ENCODE assay signal across 1 fruit fly cellular context in the genomic region with DNA sequence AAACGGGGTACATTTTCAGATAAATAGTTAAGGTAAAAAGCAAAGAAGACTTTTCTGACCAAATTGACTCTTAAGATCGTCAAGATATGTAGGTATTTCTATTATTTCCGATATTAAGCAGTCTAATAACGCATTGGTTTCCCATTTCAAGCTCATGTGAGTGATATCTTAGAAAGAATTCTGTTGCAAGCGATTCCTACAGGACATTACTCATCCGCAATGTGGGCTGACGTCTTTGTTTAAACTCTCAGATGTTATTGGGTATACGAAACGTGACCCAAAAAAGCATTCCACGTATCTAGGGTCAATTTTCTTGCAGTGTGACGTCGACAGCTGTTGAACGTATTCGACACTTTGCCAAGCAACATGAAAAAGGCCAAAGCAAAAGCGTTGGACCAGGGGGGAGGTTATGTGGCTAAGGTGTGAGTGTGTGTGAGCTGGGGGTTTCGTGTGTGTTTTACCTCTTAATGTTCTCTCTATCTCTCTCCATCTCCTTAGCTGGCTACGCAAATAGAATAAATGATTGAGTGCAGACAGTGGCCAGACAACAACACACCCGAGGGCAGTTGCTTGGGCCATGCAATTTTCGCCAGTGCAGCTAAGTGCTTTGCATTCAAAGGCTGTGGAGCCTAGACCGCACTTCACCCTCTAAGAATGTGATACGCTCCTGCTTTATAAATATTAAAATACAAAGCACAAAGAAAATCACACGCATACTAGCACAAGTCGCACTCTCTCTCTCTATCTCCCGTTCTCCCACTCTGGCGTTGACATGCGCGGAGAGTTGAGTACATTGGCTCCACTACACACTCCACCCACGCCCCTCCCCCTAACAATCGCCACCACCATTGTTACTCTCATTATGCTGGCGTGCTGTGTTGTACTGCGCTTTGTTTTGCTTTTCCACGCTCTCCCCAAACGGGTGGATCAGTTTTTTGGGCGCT.
TF ChIP-seq lines count a peak whose summit lies in the region.

No protein-coding gene starts in this region.

TF ChIP-seq in whole organism, embryonic, 481 proteins besides CTCF, POLR2A, EP300 and RAD21 (continued from another document and continues in another):
- no peak for TF ChIP-seq pan (optimal IDR thresholded peaks at IDR 0.05; lab: Kevin White, UChicago)
- TF ChIP-seq pan (GFP tag; optimal IDR thresholded peaks at IDR 0.05 in 1 of 2, IDR thresholded peaks at IDR 0.05 in 1 of 2) = peak in 1 of 2 experiments; percentile 81
- TF ChIP-seq CG14667 (GFP tag; IDR thresholded peaks at IDR 0.05; lab: Robert Waterston, UW) = peak; percentile 81
- peak; percentile 27 for TF ChIP-seq ham (GFP tag; IDR thresholded peaks at IDR 0.05; lab: Robert Waterston, UW)
- peak; percentile 91 to 92 for TF ChIP-seq bsh (GFP tag; optimal IDR thresholded peaks at IDR 0.05; lab: Kevin White, UChicago)
- no peak for TF ChIP-seq stwl (tag; optimal IDR thresholded peaks at IDR 0.05; lab: Kevin White, UChicago)
- TF ChIP-seq Hr78 (GFP tag; optimal IDR thresholded peaks at IDR 0.05; lab: Kevin White, UChicago) = peak in 1 of 2 experiments; percentile 96
- peak; percentile 90 for TF ChIP-seq CG17359 (tag; optimal IDR thresholded peaks at IDR 0.05; lab: Kevin White, UChicago)
- TF ChIP-seq CG3065 (GFP tag; optimal IDR thresholded peaks at IDR 0.05; lab: Kevin White, UChicago) = peak; percentile 69
- TF ChIP-seq CG33557 (GFP tag; optimal IDR thresholded peaks at IDR 0.05; lab: Kevin White, UChicago) = peak; percentile 87
- peak; percentile 59 for TF ChIP-seq gce (GFP tag; IDR thresholded peaks at IDR 0.05; lab: Robert Waterston, UW)
- TF ChIP-seq CG10543 (GFP tag; optimal IDR thresholded peaks at IDR 0.05; lab: Kevin White, UChicago) = peak; percentile 97
- TF ChIP-seq CG7372 (GFP tag; IDR thresholded peaks at IDR 0.05; lab: Robert Waterston, UW) = peak; percentile 92
- TF ChIP-seq dati (GFP tag; IDR thresholded peaks at IDR 0.05; lab: Robert Waterston, UW) = peak; percentile 64
- 0 out of 4 replicates have a peak, but pooled peaks have one; percentile 45 for TF ChIP-seq Dll (GFP tag; IDR thresholded peaks at IDR 0.05; lab: Robert Waterston, UW; ENCODE audit: partially characterized antibody)
- peak; percentile 96 for TF ChIP-seq mam (GFP tag; optimal IDR thresholded peaks at IDR 0.05; lab: Kevin White, UChicago)
- peak; percentile 98 for TF ChIP-seq Med (GFP tag; lab: Kevin White, UChicago)
- TF ChIP-seq zf30C (GFP tag; optimal IDR thresholded peaks at IDR 0.05; lab: Kevin White, UChicago) = peak; percentile 89
- TF ChIP-seq nmo (GFP tag; optimal IDR thresholded peaks at IDR 0.05; lab: Kevin White, UChicago) = peak; percentile 98
- TF ChIP-seq dmrt99B (tag; optimal IDR thresholded peaks at IDR 0.05; lab: Kevin White, UChicago) = peak; percentile 97
- peak; percentile 93 for TF ChIP-seq CG12942 (GFP tag; optimal IDR thresholded peaks at IDR 0.05; lab: Kevin White, UChicago)
- TF ChIP-seq slbo (GFP tag; IDR thresholded peaks at IDR 0.05; lab: Robert Waterston, UW) = peak; percentile 90
- peak; percentile 89 for TF ChIP-seq gsb-n (tag; optimal IDR thresholded peaks at IDR 0.05; lab: Kevin White, UChicago)
- TF ChIP-seq HmgZ (tag; optimal IDR thresholded peaks at IDR 0.05; lab: Kevin White, UChicago) = peak; percentile 91
- TF ChIP-seq CG18599 (GFP tag; optimal IDR thresholded peaks at IDR 0.05; lab: Kevin White, UChicago) = peak; percentile 93
- peak; percentile 55; the same call in 1 of the 2 replicates for TF ChIP-seq Dip2 (GFP tag; IDR thresholded peaks at IDR 0.05; lab: Robert Waterston, UW)
- peak; percentile 95 for TF ChIP-seq CG31441 (GFP tag; IDR thresholded peaks at IDR 0.05; lab: Robert Waterston, UW)
- TF ChIP-seq CG8290 (GFP tag; optimal IDR thresholded peaks at IDR 0.05; lab: Kevin White, UChicago) = peak; percentile 92
- peak; percentile 66 to 89 for TF ChIP-seq CG8290 (tag; optimal IDR thresholded peaks at IDR 0.05; lab: Kevin White, UChicago)
- peak; percentile 97 for TF ChIP-seq zfh2 (GFP tag; optimal IDR thresholded peaks at IDR 0.05; lab: Kevin White, UChicago)
- TF ChIP-seq CG11247 (GFP tag; IDR thresholded peaks at IDR 0.05; lab: Robert Waterston, UW) = peak; percentile 73
- peak; percentile 82 for TF ChIP-seq Xrp1 (GFP tag; IDR thresholded peaks at IDR 0.05; lab: Robert Waterston, UW)
- TF ChIP-seq ERR (GFP tag; optimal IDR thresholded peaks at IDR 0.05; lab: Kevin White, UChicago) = peak; percentile 86
- peak; percentile 97 for TF ChIP-seq jumu (GFP tag; optimal IDR thresholded peaks at IDR 0.05; lab: Kevin White, UChicago)
- TF ChIP-seq vfl (GFP tag; optimal IDR thresholded peaks at IDR 0.05; lab: Kevin White, UChicago) = peak; percentile 91
- peak; percentile 81 for TF ChIP-seq GATAe (GFP tag; conservative IDR thresholded peaks at IDR 0.05; lab: Robert Waterston, UW)
- peak; percentile 70 for TF ChIP-seq CG5953 (GFP tag; IDR thresholded peaks at IDR 0.05; lab: Robert Waterston, UW)
- peak; percentile 96 for TF ChIP-seq Abd-B (GFP tag; optimal IDR thresholded peaks at IDR 0.05; lab: Kevin White, UChicago)
- TF ChIP-seq otp (GFP tag; IDR thresholded peaks at IDR 0.05; lab: Robert Waterston, UW) = peak; percentile 42; the same call in 2 of the 3 replicates
- no peak for TF ChIP-seq h (optimal IDR thresholded peaks at IDR 0.05; lab: Kevin White, UChicago)
- peak; percentile 98 for TF ChIP-seq CG11504 (tag; optimal IDR thresholded peaks at IDR 0.05; lab: Kevin White, UChicago)
- peak; percentile 78 for TF ChIP-seq Rx (GFP tag; IDR thresholded peaks at IDR 0.05; lab: Robert Waterston, UW)
- TF ChIP-seq hth (optimal IDR thresholded peaks at IDR 0.05; lab: Kevin White, UChicago) = no peak
- TF ChIP-seq lmd (GFP tag; IDR thresholded peaks at IDR 0.05; lab: Robert Waterston, UW) = peak; percentile 94
- TF ChIP-seq caup (GFP tag; optimal IDR thresholded peaks at IDR 0.05; lab: Kevin White, UChicago; ENCODE audit: severe bottlenecking) = peak; percentile 91
- peak; percentile 91 for TF ChIP-seq D19A (tag; optimal IDR thresholded peaks at IDR 0.05; lab: Kevin White, UChicago)
- TF ChIP-seq CG15479 (GFP tag; optimal IDR thresholded peaks at IDR 0.05; lab: Kevin White, UChicago) = no peak
- peak; percentile 94 for TF ChIP-seq CG1602 (GFP tag; optimal IDR thresholded peaks at IDR 0.05; lab: Kevin White, UChicago)
- peak; percentile 96 for TF ChIP-seq Ssrp (tag; optimal IDR thresholded peaks at IDR 0.05; lab: Kevin White, UChicago)
- TF ChIP-seq Bgb (GFP tag; IDR thresholded peaks at IDR 0.05; lab: Robert Waterston, UW; ENCODE audit: partially characterized antibody) = peak; percentile 76
- peak; percentile 78 for TF ChIP-seq CG1603 (tag; optimal IDR thresholded peaks at IDR 0.05; lab: Kevin White, UChicago)
- peak; percentile 86 for TF ChIP-seq CrebB (tag; optimal IDR thresholded peaks at IDR 0.05; lab: Kevin White, UChicago)
- peak; percentile 93 for TF ChIP-seq nerfin-1 (tag; optimal IDR thresholded peaks at IDR 0.05; lab: Kevin White, UChicago)
- peak; percentile 91 for TF ChIP-seq HmgD (GFP tag; optimal IDR thresholded peaks at IDR 0.05; lab: Kevin White, UChicago)
- peak; percentile 92 for TF ChIP-seq kni (GFP tag; optimal IDR thresholded peaks at IDR 0.05; lab: Kevin White, UChicago)
- TF ChIP-seq CG12071 (GFP tag; optimal IDR thresholded peaks at IDR 0.05; lab: Kevin White, UChicago) = peak; percentile 87
- TF ChIP-seq al (GFP tag; IDR thresholded peaks at IDR 0.05; lab: Robert Waterston, UW) = peak; percentile 88
- TF ChIP-seq sr (GFP tag; IDR thresholded peaks at IDR 0.05; lab: Robert Waterston, UW) = peak; percentile 35; the same call in 2 of the 3 replicates
- TF ChIP-seq ken (GFP tag; IDR thresholded peaks at IDR 0.05; lab: Robert Waterston, UW) = peak; percentile 88
- peak; percentile 78 for TF ChIP-seq Spps (tag; optimal IDR thresholded peaks at IDR 0.05; lab: Kevin White, UChicago)
- 0 out of 2 replicates have a peak, but pooled peaks have one; percentile 14 for TF ChIP-seq CkIIα-i1 (GFP tag; IDR thresholded peaks at IDR 0.05; lab: Robert Waterston, UW)
- peak; percentile 91 for TF ChIP-seq CG12219 (GFP tag; optimal IDR thresholded peaks at IDR 0.05; lab: Kevin White, UChicago)
- peak; percentile 75 for TF ChIP-seq ssp (GFP tag; IDR thresholded peaks at IDR 0.05; lab: Robert Waterston, UW)
- TF ChIP-seq tll (GFP tag; optimal IDR thresholded peaks at IDR 0.05; lab: Kevin White, UChicago) = peak; percentile 11 to 70
- TF ChIP-seq wor (GFP tag; IDR thresholded peaks at IDR 0.05; lab: Robert Waterston, UW) = peak; percentile 86
- TF ChIP-seq CG13287 (GFP tag; IDR thresholded peaks at IDR 0.05; lab: Robert Waterston, UW; ENCODE audit: partially characterized antibody) = peak; percentile 58
- peak; percentile 71 for TF ChIP-seq CG17186 (GFP tag; optimal IDR thresholded peaks at IDR 0.05; lab: Kevin White, UChicago)
- peak; percentile 75 for TF ChIP-seq H15 (GFP tag; IDR thresholded peaks at IDR 0.05; lab: Robert Waterston, UW)
- peak; percentile 95 for TF ChIP-seq CG12391 (tag; optimal IDR thresholded peaks at IDR 0.05; lab: Kevin White, UChicago)
- peak; percentile 53 for TF ChIP-seq Awh (GFP tag; IDR thresholded peaks at IDR 0.05; lab: Robert Waterston, UW)
- TF ChIP-seq prd (optimal IDR thresholded peaks at IDR 0.05; lab: Kevin White, UChicago) = no peak
- TF ChIP-seq prd (GFP tag; IDR thresholded peaks at IDR 0.05; lab: Robert Waterston, UW) = peak; percentile 91
- peak; percentile 72 for TF ChIP-seq TFAM (GFP tag; optimal IDR thresholded peaks at IDR 0.05; lab: Kevin White, UChicago)
- peak; percentile 96 for TF ChIP-seq CG8944 (GFP tag; optimal IDR thresholded peaks at IDR 0.05; lab: Kevin White, UChicago)
- TF ChIP-seq emc (GFP tag; optimal IDR thresholded peaks at IDR 0.05; lab: Kevin White, UChicago) = peak; percentile 94
- peak; percentile 86 for TF ChIP-seq CG32532 (GFP tag; IDR thresholded peaks at IDR 0.05; lab: Robert Waterston, UW)
- peak; percentile 97 for TF ChIP-seq CG18619 (GFP tag; optimal IDR thresholded peaks at IDR 0.05; lab: Kevin White, UChicago)
- TF ChIP-seq hkb (optimal IDR thresholded peaks at IDR 0.05; lab: Kevin White, UChicago) = no peak
- peak; percentile 81 for TF ChIP-seq hkb (GFP tag; IDR thresholded peaks at IDR 0.05; lab: Robert Waterston, UW)
- peak; percentile 93 for TF ChIP-seq CG11695 (GFP tag; IDR thresholded peaks at IDR 0.05; lab: Robert Waterston, UW)
- peak; percentile 5 for TF ChIP-seq Jarid2 (GFP tag; optimal IDR thresholded peaks at IDR 0.05; lab: Kevin White, UChicago)
- peak; percentile 75 for TF ChIP-seq Deaf1 (tag; optimal IDR thresholded peaks at IDR 0.05; lab: Kevin White, UChicago)
- peak; percentile 45; the same call in 1 of the 2 replicates for TF ChIP-seq amos (GFP tag; IDR thresholded peaks at IDR 0.05; lab: Robert Waterston, UW; ENCODE audit: partially characterized antibody)
- no peak for TF ChIP-seq D (optimal IDR thresholded peaks at IDR 0.05; lab: Kevin White, UChicago)
- TF ChIP-seq D (GFP tag; optimal IDR thresholded peaks at IDR 0.05; lab: Kevin White, UChicago) = peak; percentile 97
- peak; percentile 89 for TF ChIP-seq Fer2 (tag; optimal IDR thresholded peaks at IDR 0.05; lab: Kevin White, UChicago)
- TF ChIP-seq zen2 (GFP tag; IDR thresholded peaks at IDR 0.05; lab: Robert Waterston, UW; ENCODE audit: partially characterized antibody) = peak; percentile 4; the same call in 2 of the 3 replicates
- TF ChIP-seq CG8765 (GFP tag; IDR thresholded peaks at IDR 0.05; lab: Robert Waterston, UW) = peak; percentile 34; the same call in 1 of the 2 replicates
- TF ChIP-seq CG2199 (GFP tag; IDR thresholded peaks at IDR 0.05; lab: Robert Waterston, UW) = peak; percentile 45; the same call in 1 of the 3 replicates
- peak; percentile 97 for TF ChIP-seq CG8924 (tag; optimal IDR thresholded peaks at IDR 0.05; lab: Kevin White, UChicago)
- TF ChIP-seq CG4730 (GFP tag; IDR thresholded peaks at IDR 0.05; lab: Robert Waterston, UW) = peak; percentile 79
- TF ChIP-seq sens (GFP tag; lab: Kevin White, UChicago) = peak; percentile 100
- TF ChIP-seq NfI (GFP tag; optimal IDR thresholded peaks at IDR 0.05; lab: Kevin White, UChicago) = peak; percentile 95
- TF ChIP-seq sisA (GFP tag; IDR thresholded peaks at IDR 0.05; lab: Robert Waterston, UW) = peak; percentile 90
- TF ChIP-seq trh (GFP tag; optimal IDR thresholded peaks at IDR 0.05; lab: Kevin White, UChicago) = peak; percentile 88
- peak; percentile 94 for TF ChIP-seq chn (GFP tag; optimal IDR thresholded peaks at IDR 0.05; lab: Kevin White, UChicago)
- peak; percentile 95 for TF ChIP-seq CG2712 (tag; optimal IDR thresholded peaks at IDR 0.05; lab: Kevin White, UChicago)
- peak; percentile 98 for TF ChIP-seq tio (GFP tag; optimal IDR thresholded peaks at IDR 0.05; lab: Kevin White, UChicago)
- no peak for TF ChIP-seq lov (optimal IDR thresholded peaks at IDR 0.05; lab: Kevin White, UChicago)
- peak; percentile 28; the same call in 2 of the 3 replicates for TF ChIP-seq lov (GFP tag; IDR thresholded peaks at IDR 0.05; lab: Robert Waterston, UW)
- TF ChIP-seq CG6654 (GFP tag; optimal IDR thresholded peaks at IDR 0.05; lab: Kevin White, UChicago) = peak; percentile 87
- TF ChIP-seq CG14965 (GFP tag; optimal IDR thresholded peaks at IDR 0.05; lab: Kevin White, UChicago; ENCODE audit: borderline replicate concordance) = peak; percentile 76
- peak; percentile 99 for TF ChIP-seq CG17361 (GFP tag; IDR thresholded peaks at IDR 0.05; lab: Robert Waterston, UW)
- no peak for TF ChIP-seq Doc2 (GFP tag; IDR thresholded peaks at IDR 0.05; lab: Robert Waterston, UW)
- peak; percentile 92 for TF ChIP-seq Mad (GFP tag; optimal IDR thresholded peaks at IDR 0.05; lab: Kevin White, UChicago)
- TF ChIP-seq Optix (GFP tag; IDR thresholded peaks at IDR 0.05; lab: Robert Waterston, UW) = peak; percentile 79
- peak; percentile 97 for TF ChIP-seq Camta (GFP tag; optimal IDR thresholded peaks at IDR 0.05; lab: Kevin White, UChicago)
- TF ChIP-seq peb (GFP tag; IDR thresholded peaks at IDR 0.05; lab: Robert Waterston, UW) = peak; percentile 67
- peak; percentile 70 for TF ChIP-seq ab (GFP tag; optimal IDR thresholded peaks at IDR 0.05; lab: Kevin White, UChicago)
- peak; percentile 92 for TF ChIP-seq CG16815 (GFP tag; optimal IDR thresholded peaks at IDR 0.05; lab: Kevin White, UChicago)
- peak; percentile 78 for TF ChIP-seq sd (tag; optimal IDR thresholded peaks at IDR 0.05; lab: Kevin White, UChicago)
- peak; percentile 93 for TF ChIP-seq scrt (GFP tag; optimal IDR thresholded peaks at IDR 0.05; lab: Kevin White, UChicago)
- TF ChIP-seq bab2 (GFP tag; optimal IDR thresholded peaks at IDR 0.05; lab: Kevin White, UChicago) = peak; percentile 96
- TF ChIP-seq Usf (GFP tag; optimal IDR thresholded peaks at IDR 0.05; lab: Kevin White, UChicago) = peak; percentile 95
- peak; percentile 91 for TF ChIP-seq CG3163 (GFP tag; optimal IDR thresholded peaks at IDR 0.05; lab: Kevin White, UChicago)
- peak; percentile 81 for TF ChIP-seq CG14441 (GFP tag; IDR thresholded peaks at IDR 0.05; lab: Robert Waterston, UW)
- TF ChIP-seq Poxn (GFP tag; IDR thresholded peaks at IDR 0.05; lab: Robert Waterston, UW) = peak; percentile 73
